Fruit fly (Drosophila melanogaster) whole organism, embryonic: ENCODE data around the gene Pcyt1.

Experiments
- Aef1 ChIP-seq: fragments of 200-800 bp; sonication (Bioruptor generic); IDR thresholded peaks from 3 replicates; pipeline ENCODE4 v1.3.6; 2022; ENCODE audit warnings: missing biosample characterization, missing genetic modification characterization
- Atf3 ChIP-seq: fragments of 200-800 bp; sonication (Bioruptor generic); optimal IDR thresholded peaks from 3 replicates; lab custom pipeline; 2016; ENCODE audit warnings: missing biosample characterization, missing genetic modification characterization
- Awh ChIP-seq: fragments of 200-800 bp; sonication (Bioruptor generic); IDR thresholded peaks from 2 replicates; pipeline ENCODE4, ENCODE4 v1.3.6; 2022; ENCODE audit warnings: missing biosample characterization, missing genetic modification characterization
- Blimp-1 ChIP-seq: fragments of 200-800 bp; sonication (Bioruptor generic); optimal IDR thresholded peaks from 3 replicates; lab custom pipeline; 2018; ENCODE audit warnings: missing biosample characterization, missing genetic modification characterization, mild to moderate bottlenecking, moderate library complexity, missing genetic modification reagents
- CG10274 ChIP-seq: fragments of 200-800 bp; sonication (Bioruptor generic); optimal IDR thresholded peaks from 3 replicates; lab custom pipeline; 2017; ENCODE audit warnings: missing biosample characterization, mild to moderate bottlenecking, missing genetic modification characterization
- CG11093 ChIP-seq: fragments of 200-800 bp; sonication (Bioruptor generic); IDR thresholded peaks from 3 replicates; pipeline ENCODE4 v1.3.6; 2022; ENCODE audit warnings: missing biosample characterization, missing genetic modification characterization
- CG11696 ChIP-seq: fragments of 200-800 bp; sonication (Bioruptor generic); IDR thresholded peaks from 2 replicates; pipeline ENCODE4 v1.3.6; 2022; ENCODE audit warnings: missing biosample characterization, missing genetic modification characterization
- CG11723 ChIP-seq: fragments of 200-800 bp; sonication (Bioruptor generic); optimal IDR thresholded peaks from 2 replicates; lab custom pipeline; 2017; ENCODE audit warnings: missing biosample characterization, mild to moderate bottlenecking, missing genetic modification characterization
- CG13296 ChIP-seq: fragments of 200-800 bp; sonication (Bioruptor generic); optimal IDR thresholded peaks from 3 replicates; lab custom pipeline; 2018; ENCODE audit warnings: missing biosample characterization, mild to moderate bottlenecking, missing genetic modification characterization
- CG17612 ChIP-seq: fragments of 200-800 bp; sonication (Bioruptor generic); IDR thresholded peaks from 2 replicates; pipeline ENCODE4 v1.3.6; 2022; ENCODE audit warnings: missing biosample characterization, missing genetic modification characterization
- CG18476 ChIP-seq: fragments of 200-800 bp; sonication (Bioruptor generic); optimal IDR thresholded peaks from 2 replicates; lab custom pipeline; 2016; ENCODE audit warnings: missing biosample characterization, mild to moderate bottlenecking, missing genetic modification characterization
- CG2116 ChIP-seq: fragments of 200-800 bp; sonication (Bioruptor generic); optimal IDR thresholded peaks from 3 replicates; lab custom pipeline; 2018; ENCODE audit warnings: missing biosample characterization, mild to moderate bottlenecking, missing genetic modification characterization
- CG2712 ChIP-seq: fragments of 200-800 bp; optimal IDR thresholded peaks from 3 replicates; lab custom pipeline; 2019; ENCODE audit warnings: missing biosample characterization, mild to moderate bottlenecking, missing genetic modification characterization, moderate library complexity
- CG32532 ChIP-seq: fragments of 200-800 bp; sonication (Bioruptor generic); IDR thresholded peaks from 2 replicates; pipeline ENCODE4 v1.3.6; 2022; ENCODE audit warnings: missing biosample characterization, missing genetic modification characterization
- CG34422 ChIP-seq: fragments of 200-800 bp; sonication (Bioruptor generic); IDR thresholded peaks from 3 replicates; pipeline ENCODE4 v1.3.6; 2022; ENCODE audit warnings: missing biosample characterization, missing genetic modification characterization
- CG42726 ChIP-seq: fragments of 200-800 bp; sonication (Bioruptor generic); IDR thresholded peaks from 2 replicates; pipeline ENCODE4 v1.3.6; 2022; ENCODE audit warnings: missing biosample characterization, missing genetic modification characterization; ENCODE audit not compliant: partially characterized antibody
- CG7357 ChIP-seq: fragments of 200-800 bp; sonication (Bioruptor generic); IDR thresholded peaks from 3 replicates; pipeline ENCODE4 v1.3.6; 2022; ENCODE audit warnings: missing biosample characterization, missing genetic modification characterization
- CG7786 ChIP-seq: fragments of 200-800 bp; sonication (Bioruptor generic); optimal IDR thresholded peaks from 2 replicates; lab custom pipeline; 2016; ENCODE audit warnings: missing biosample characterization, missing genetic modification characterization
- CG9817 ChIP-seq: fragments of 200-800 bp; sonication (Bioruptor generic); optimal IDR thresholded peaks from 2 replicates; lab custom pipeline; 2018; ENCODE audit warnings: missing biosample characterization, mild to moderate bottlenecking, missing genetic modification characterization, moderate library complexity
- Doc2 ChIP-seq: fragments of 200-800 bp; sonication (Bioruptor generic); IDR thresholded peaks from 2 replicates; pipeline ENCODE4 v1.3.6; 2022; ENCODE audit warnings: missing biosample characterization, missing genetic modification characterization
- Fer2 ChIP-seq: fragments of 200-800 bp; sonication (Bioruptor generic); optimal IDR thresholded peaks from 2 replicates; lab custom pipeline; 2018; ENCODE audit warnings: missing biosample characterization, mild to moderate bottlenecking, missing genetic modification characterization, moderate library complexity
- Fer3 ChIP-seq: fragments of 200-800 bp; sonication (Bioruptor generic); optimal IDR thresholded peaks from 2 replicates; lab custom pipeline; 2018; ENCODE audit warnings: missing biosample characterization, mild to moderate bottlenecking, missing genetic modification characterization, moderate library complexity
- HHEX ChIP-seq: fragments of 200-800 bp; sonication (Bioruptor generic); optimal IDR thresholded peaks from 3 replicates; lab custom pipeline; 2017; ENCODE audit warnings: missing biosample characterization, mild to moderate bottlenecking, missing genetic modification characterization, missing genetic modification reagents
- HLH4C ChIP-seq: fragments of 200-800 bp; sonication (Bioruptor generic); IDR thresholded peaks from 3 replicates; pipeline ENCODE4 v1.3.6; 2022; ENCODE audit warnings: missing biosample characterization, missing genetic modification characterization; ENCODE audit not compliant: partially characterized antibody
- Lhr ChIP-seq: fragments of 200-800 bp; sonication (Bioruptor generic); optimal IDR thresholded peaks from 3 replicates; lab custom pipeline; 2017; ENCODE audit warnings: mild to moderate bottlenecking, missing biosample characterization, missing genetic modification reagents, missing genetic modification characterization
- Lpt ChIP-seq: fragments of >200 bp; optimal IDR thresholded peaks from 2 replicates; lab custom pipeline; 2018; ENCODE audit warnings: missing biosample characterization, missing genetic modification characterization
- NC2α ChIP-seq: fragments of 200-800 bp; sonication (Bioruptor generic); optimal IDR thresholded peaks from 2 replicates; lab custom pipeline; 2016; ENCODE audit warnings: missing biosample characterization, missing genetic modification characterization
- Neu2 ChIP-seq: fragments of 200-800 bp; sonication (Bioruptor generic); optimal IDR thresholded peaks from 3 replicates; lab custom pipeline; 2016; ENCODE audit warnings: missing biosample characterization, missing genetic modification characterization, borderline replicate concordance
- Rfx ChIP-seq: fragments of 200-800 bp; sonication (Bioruptor generic); IDR thresholded peaks from 2 replicates; pipeline ENCODE4 v1.3.6; 2022; ENCODE audit warnings: missing biosample characterization, missing genetic modification characterization
- Six4 ChIP-seq: fragments of 200-800 bp; sonication (Bioruptor generic); optimal IDR thresholded peaks from 2 replicates; lab custom pipeline; 2016; ENCODE audit warnings: missing biosample characterization, missing genetic modification characterization
- aop ChIP-seq: fragments of 200-800 bp; sonication (Bioruptor generic); IDR thresholded peaks from 2 replicates; pipeline ENCODE4 v1.3.6; 2022; ENCODE audit warnings: missing biosample characterization, missing genetic modification characterization
- ase ChIP-seq: fragments of 200-800 bp; sonication (Bioruptor generic); IDR thresholded peaks from 3 replicates; pipeline ENCODE4 v1.3.6; 2022; ENCODE audit warnings: missing biosample characterization, missing genetic modification characterization
- ato ChIP-seq: fragments of 200-800 bp; sonication (Bioruptor generic); IDR thresholded peaks from 2 replicates; pipeline ENCODE4 v1.3.6; 2022; ENCODE audit warnings: missing biosample characterization, missing genetic modification characterization; ENCODE audit not compliant: partially characterized antibody
- cato ChIP-seq: fragments of 200-800 bp; sonication (Bioruptor generic); optimal IDR thresholded peaks from 2 replicates; lab custom pipeline; 2016; ENCODE audit warnings: missing biosample characterization, missing genetic modification characterization, borderline replicate concordance
- crol ChIP-seq: fragments of 200-800 bp; sonication (Bioruptor generic); IDR thresholded peaks from 2 replicates; pipeline ENCODE4 v1.3.6; 2022; ENCODE audit warnings: missing biosample characterization, missing genetic modification characterization
- fd64A ChIP-seq: fragments of 200-800 bp; sonication (Bioruptor generic); optimal IDR thresholded peaks from 3 replicates; lab custom pipeline; 2018; ENCODE audit warnings: missing biosample characterization, mild to moderate bottlenecking, missing genetic modification characterization
- fru ChIP-seq: fragments of >200 bp; optimal IDR thresholded peaks from 2 replicates; lab custom pipeline; 2017
- gem ChIP-seq: fragments of 200-800 bp; sonication (Bioruptor generic); optimal IDR thresholded peaks from 2 replicates; lab custom pipeline; 2019; ENCODE audit warnings: missing biosample characterization, mild to moderate bottlenecking, missing genetic modification characterization, moderate library complexity
- gro ChIP-seq: fragments of 200-800 bp; sonication (Bioruptor generic); optimal IDR thresholded peaks from 2 replicates; lab custom pipeline; 2016; ENCODE audit warnings: missing biosample characterization, missing genetic modification characterization
- lmd ChIP-seq: fragments of 200-800 bp; sonication (Bioruptor generic); IDR thresholded peaks from 2 replicates; pipeline ENCODE4 v1.3.6; 2022; ENCODE audit warnings: missing biosample characterization, missing genetic modification characterization
- nom ChIP-seq: fragments of 200-800 bp; sonication (Bioruptor generic); optimal IDR thresholded peaks from 2 replicates; lab custom pipeline; 2017; ENCODE audit warnings: missing biosample characterization, missing genetic modification characterization, mild to moderate bottlenecking, moderate library complexity, missing genetic modification reagents
- odd ChIP-seq: fragments of 200-800 bp; sonication (Bioruptor generic); optimal IDR thresholded peaks from 2 replicates; lab custom pipeline; 2017; ENCODE audit warnings: missing biosample characterization, mild to moderate bottlenecking, missing genetic modification characterization
- peb ChIP-seq: fragments of 200-800 bp; sonication (Bioruptor generic); IDR thresholded peaks from 2 replicates; pipeline ENCODE4 v1.3.6; 2022; ENCODE audit warnings: missing biosample characterization, missing genetic modification characterization
- sens-2 ChIP-seq: fragments of 200-800 bp; sonication (Bioruptor generic); IDR thresholded peaks from 2 replicates; pipeline ENCODE4 v1.3.6; 2022; ENCODE audit warnings: missing biosample characterization, missing genetic modification characterization
- ssp ChIP-seq: fragments of 200-800 bp; sonication (Bioruptor generic); IDR thresholded peaks from 2 replicates; pipeline ENCODE4 v1.3.6; 2022; ENCODE audit warnings: missing biosample characterization, missing genetic modification characterization
- stc ChIP-seq: fragments of 200-800 bp; sonication (Bioruptor generic); IDR thresholded peaks from 2 replicates; pipeline ENCODE4 v1.3.6; 2022; ENCODE audit warnings: missing biosample characterization, missing genetic modification characterization
- tgo ChIP-seq: fragments of 200-800 bp; sonication (Bioruptor generic); IDR thresholded peaks from 3 replicates; pipeline ENCODE4 v1.3.6; 2022; ENCODE audit warnings: missing biosample characterization, missing genetic modification characterization
- tx ChIP-seq: fragments of 200-800 bp; sonication (Bioruptor generic); optimal IDR thresholded peaks from 2 replicates; lab custom pipeline; 2016; ENCODE audit warnings: missing biosample characterization, missing genetic modification characterization
- unpg ChIP-seq: fragments of 200-800 bp; sonication (Bioruptor generic); optimal IDR thresholded peaks from 3 replicates; lab custom pipeline; 2018; ENCODE audit warnings: missing biosample characterization, mild to moderate bottlenecking, missing genetic modification characterization, moderate library complexity
- vnd ChIP-seq: fragments of 200-800 bp; sonication (Bioruptor generic); IDR thresholded peaks from 3 replicates; pipeline ENCODE4 v1.3.6; 2022; ENCODE audit warnings: missing biosample characterization, missing genetic modification characterization; ENCODE audit not compliant: partially characterized antibody

The Pcyt1 gene

dm6 chr3L:1558178-1558788 lies 12.4 kb downstream of the Pcyt1 start, which contains the start of the genes Pex10 and CG12099 (continued):
- peak; percentile 63 for TF ChIP-seq CG10274 (GFP tag; lab: Kevin White, UChicago)
- TF ChIP-seq Six4, result peak; percentile 87
- TF ChIP-seq Atf3 (GFP tag; lab: Kevin White, UChicago), result peak; percentile 65
- TF ChIP-seq peb (GFP tag; lab: Robert Waterston, UW), result peak; percentile 85
- TF ChIP-seq HLH4C (GFP tag; lab: Robert Waterston, UW), result peak; percentile 89
- TF ChIP-seq CG7786 (GFP tag; lab: Kevin White, UChicago), result peak; percentile 48
- peak; percentile 86 for TF ChIP-seq unpg (GFP tag; lab: Kevin White, UChicago)
- peak; percentile 81 for TF ChIP-seq Fer2
- peak; percentile 96 for TF ChIP-seq Rfx
- peak; percentile 84 for TF ChIP-seq CG18476
- TF ChIP-seq CG32532 (GFP tag; lab: Robert Waterston, UW), result peak; percentile 95
- no peak for TF ChIP-seq fru (lab: Kevin White, UChicago)
- peak; percentile 33; the same call in 1 of the 2 replicates for TF ChIP-seq Doc2
- TF ChIP-seq crol (GFP tag; lab: Robert Waterston, UW), result 0 out of 2 replicates have a peak, but pooled peaks have one; percentile 32
- peak; percentile 84 for TF ChIP-seq cato (GFP tag; lab: Kevin White, UChicago)
- peak; percentile 77 for TF ChIP-seq Awh (GFP tag; lab: Robert Waterston, UW)
- peak; percentile 80 for TF ChIP-seq CG13296
- TF ChIP-seq ase (GFP tag; lab: Robert Waterston, UW), result peak; percentile 85
- peak; percentile 93 for TF ChIP-seq CG2712 (tag; lab: Kevin White, UChicago)
- peak; percentile 47 for TF ChIP-seq nom (GFP tag; lab: Kevin White, UChicago)
- TF ChIP-seq Lhr (GFP tag; lab: Kevin White, UChicago), result peak; percentile 66
- TF ChIP-seq tx (GFP tag; lab: Kevin White, UChicago), result peak; percentile 56
- TF ChIP-seq aop, result peak; percentile 47; the same call in 1 of the 2 replicates
- TF ChIP-seq CG9817 (tag; lab: Kevin White, UChicago), result peak; percentile 94
- TF ChIP-seq ssp (GFP tag; lab: Robert Waterston, UW), result peak; percentile 86
- peak; percentile 92 for TF ChIP-seq vnd (GFP tag; lab: Robert Waterston, UW)
- TF ChIP-seq Lpt (GFP tag; lab: Kevin White, UChicago), result no peak
- TF ChIP-seq NC2α (GFP tag; lab: Kevin White, UChicago), result no peak
- no peak for TF ChIP-seq Neu2 (GFP tag; lab: Kevin White, UChicago)
- peak; percentile 95 for TF ChIP-seq CG34422 (GFP tag; lab: Robert Waterston, UW)
- TF ChIP-seq stc (GFP tag; lab: Robert Waterston, UW), result peak; percentile 74
- TF ChIP-seq CG11696, result 0 out of 2 replicates have a peak, but pooled peaks have one; percentile 37
- peak; percentile 86 for TF ChIP-seq sens-2 (GFP tag; lab: Robert Waterston, UW)
- TF ChIP-seq gem, result peak; percentile 93
- TF ChIP-seq CG11093, result peak; percentile 78; the same call in 2 of the 3 replicates
- peak; percentile 72 for TF ChIP-seq Blimp-1 (GFP tag; lab: Kevin White, UChicago)
- TF ChIP-seq CG2116 (GFP tag; lab: Kevin White, UChicago), result peak; percentile 85
- TF ChIP-seq odd (GFP tag; lab: Kevin White, UChicago), result no peak
- peak; percentile 87 for TF ChIP-seq CG17612
- TF ChIP-seq lmd (GFP tag; lab: Robert Waterston, UW), result peak; percentile 94
- TF ChIP-seq CG42726 (GFP tag; lab: Robert Waterston, UW), result peak; percentile 71; the same call in 1 of the 2 replicates
- peak; percentile 93 for TF ChIP-seq tgo (GFP tag; lab: Robert Waterston, UW)
- peak; percentile 41 for TF ChIP-seq fd64A
- TF ChIP-seq HHEX (GFP tag; lab: Kevin White, UChicago), result peak; percentile 76
- peak; percentile 91 for TF ChIP-seq Aef1 (GFP tag; lab: Robert Waterston, UW)
- TF ChIP-seq ato (GFP tag; lab: Robert Waterston, UW), result peak; percentile 48; the same call in 1 of the 2 replicates
- TF ChIP-seq CG11723, result peak; percentile 66
- TF ChIP-seq gro (GFP tag; lab: Kevin White, UChicago), result peak; percentile 53
- peak; percentile 86 for TF ChIP-seq Fer3
- peak; percentile 80 for TF ChIP-seq CG7357
